Worm (Caenorhabditis elegans): Measurements from ENCODE around the gene spp-4.

- TF ChIP-seq ztf-11 (tag; optimal IDR thresholded peaks at IDR 0.05) (no peak), pha-4 (tag; optimal IDR thresholded peaks at IDR 0.05) (no peak), unc-120 (tag; optimal IDR thresholded peaks at IDR 0.05; ENCODE audit: poor library complexity, severe bottlenecking) (no peak), M03D4.4 (tag; optimal IDR thresholded peaks at IDR 0.05) (peak; percentile 10), unc-62 (GFP tag; optimal IDR thresholded peaks at IDR 0.05) (no peak), elt-1 (tag; optimal IDR thresholded peaks at IDR 0.05; ENCODE audit: borderline replicate concordance, insufficient read depth) (no peak)
Observed at ce11 chrX:7279671-7280389, 38.7 kb downstream of the spp-4 start, which contains the start of gene unc-10.
